Worm (Caenorhabditis elegans) whole organism, young adult: ENCODE data around the gene lsd-1.

Source experiments
- akir-1 ChIP-seq: fragments of 200-800 bp; sonication (Bioruptor generic); optimal IDR thresholded peaks from 2 replicates; lab custom pipeline; 2018; ENCODE audit warnings: mild to moderate bottlenecking, missing genetic modification characterization, moderate library complexity, missing compliant biosample characterization
- attf-6 ChIP-seq: fragments of 200-800 bp; sonication (Bioruptor generic); IDR thresholded peaks from 2 replicates; pipeline ENCODE4 v1.3.6; 2022; ENCODE audit warnings: missing genetic modification reagents, missing genetic modification characterization, missing compliant biosample characterization
- dpff-1 ChIP-seq: sonication (generic microtip); optimal IDR thresholded peaks from 2 replicates; lab custom pipeline; 2017; ENCODE audit warnings: mild to moderate bottlenecking, missing genetic modification characterization, missing compliant biosample characterization
- dpl-1 ChIP-seq: fragments of 150-350 bp; optimal IDR thresholded peaks from 2 replicates; lab custom pipeline; 2014; ENCODE audit warnings: missing biosample characterization, missing genetic modification reagents, missing genetic modification characterization
- madf-3 ChIP-seq: fragments of 200-800 bp; sonication (Bioruptor generic); IDR thresholded peaks from 2 replicates; pipeline ENCODE4 v1.3.6; 2022; ENCODE audit warnings: missing genetic modification reagents, missing genetic modification characterization, missing compliant biosample characterization
- nhr-179 ChIP-seq: sonication (generic microtip); optimal IDR thresholded peaks from 2 replicates; lab custom pipeline; 2016; ENCODE audit warnings: mild to moderate bottlenecking, missing genetic modification characterization, missing compliant biosample characterization

- TF ChIP-seq dpff-1 (tag; lab: Kevin White, UChicago) = no peak
- TF ChIP-seq akir-1 (GFP tag; lab: Kevin White, UChicago) = no peak
- TF ChIP-seq attf-6 (GFP tag; lab: Robert Waterston, UW) = no peak
- TF ChIP-seq nhr-179 (tag; lab: Kevin White, UChicago) = no peak
- no peak for TF ChIP-seq madf-3
- TF ChIP-seq dpl-1 (GFP tag; lab: Kevin White, UChicago) = no peak
Measured at ce11 chrX:11965163-11965562, 16.5 kb downstream of the lsd-1 start.
